Fruit fly (Drosophila melanogaster) whole organism, prepupa: ENCODE results near the gene Patr-1.
A peak's percentile ranks its signal among the peaks of the same experiment; 100 is the strongest.

ENCODE experiments used
- CG15336 ChIP-seq: fragments of 200-800 bp; sonication (Bioruptor generic); IDR thresholded peaks from 2 replicates; pipeline ENCODE4 v1.3.6; 2022; ENCODE audit warnings: missing biosample characterization, missing genetic modification characterization
- CG6808 ChIP-seq: fragments of 200-800 bp; sonication (Bioruptor generic); optimal IDR thresholded peaks from 3 replicates; lab custom pipeline; 2017; ENCODE audit warnings: missing biosample characterization, missing genetic modification characterization, mild to moderate bottlenecking, moderate library complexity, missing genetic modification reagents

DNA sequence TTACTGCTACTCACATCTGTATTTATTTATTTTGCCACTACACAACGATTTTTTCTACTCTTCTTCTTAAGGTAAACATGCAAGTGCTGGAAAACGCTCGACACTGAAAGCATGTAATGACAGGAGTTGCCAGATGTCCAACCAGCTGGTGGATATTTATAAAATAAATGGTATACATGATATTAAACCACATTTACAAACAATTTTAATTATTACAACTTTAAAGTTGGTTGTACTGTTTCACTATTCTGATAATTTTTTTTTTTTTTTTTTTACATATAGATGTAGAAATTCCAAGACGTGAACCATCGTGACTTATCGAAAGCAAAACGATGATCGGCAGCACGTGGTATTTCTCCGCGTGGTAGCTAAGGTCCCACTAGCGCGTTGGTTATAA lies 36.5 kb downstream of the Patr-1 start, which contains the start of the genes Keap1 and kuk:
- TF ChIP-seq CG15336 (GFP tag; lab: Robert Waterston, UW) (no peak), CG6808 (peak; percentile 31)
